Worm (Caenorhabditis elegans) whole organism, midembryonic: ENCODE data around the gene vps-33.2.

Source experiments
- T22C8.4 ChIP-seq: fragments of 200-800 bp; sonication (Bioruptor generic); IDR thresholded peaks from 2 replicates; pipeline ENCODE4 v1.3.6; 2022; ENCODE audit warnings: missing genetic modification characterization, missing compliant biosample characterization
- cog-1 ChIP-seq: sonication (generic microtip); optimal IDR thresholded peaks from 2 replicates; lab custom pipeline; 2016; ENCODE audit warnings: missing genetic modification characterization, missing compliant biosample characterization
- flt-1 ChIP-seq: fragments of 200-800 bp; sonication (Bioruptor generic); IDR thresholded peaks from 2 replicates; pipeline ENCODE4 v1.3.6; 2022; ENCODE audit warnings: missing genetic modification characterization, missing compliant biosample characterization
- klf-2 ChIP-seq: fragments of 200-800 bp; sonication (Bioruptor generic); conservative IDR thresholded peaks from 2 replicates; pipeline ENCODE4 v1.3.6; 2022; ENCODE audit warnings: missing genetic modification reagents, missing genetic modification characterization, missing compliant biosample characterization
- med-1 ChIP-seq: sonication (generic microtip); optimal IDR thresholded peaks from 2 replicates; lab custom pipeline; 2017; ENCODE audit warnings: missing genetic modification characterization, mild to moderate bottlenecking, missing compliant biosample characterization, antibody characterized with exemption, missing genetic modification reagents; ENCODE audit not compliant: insufficient read depth
- ref-1 ChIP-seq: fragments of 200-800 bp; sonication (Bioruptor generic); conservative IDR thresholded peaks from 2 replicates; pipeline ENCODE4 v1.3.6; 2022; ENCODE audit warnings: missing genetic modification reagents, missing genetic modification characterization, missing compliant biosample characterization
- tab-1 ChIP-seq: fragments of 200-800 bp; sonication (Bioruptor generic); IDR thresholded peaks from 2 replicates; pipeline ENCODE4 v1.3.6; 2022; ENCODE audit warnings: missing genetic modification characterization, missing compliant biosample characterization
- ztf-29 ChIP-seq: fragments of 200-800 bp; sonication (Bioruptor generic); IDR thresholded peaks from 2 replicates; pipeline ENCODE4 v1.3.6; 2022; ENCODE audit warnings: missing genetic modification reagents, missing genetic modification characterization, missing compliant biosample characterization

ce11 chrII:6592251-6592650, 8.8 kb upstream of the vps-33.2 start, which contains the start of gene C56C10.9:
- TF ChIP-seq klf-2 (GFP tag; lab: Robert Waterston, UW) (no peak), flt-1 (no peak), ref-1 (no peak), tab-1 (GFP tag; lab: Robert Waterston, UW) (no peak), ztf-29 (no peak), cog-1 (tag; lab: Kevin White, UChicago) (no peak), med-1 (GFP tag; lab: Kevin White, UChicago) (no peak), T22C8.4 (no peak)
